Fruit fly (Drosophila melanogaster): ENCODE results near the gene CG14722.

The CG14722 gene

DNA sequence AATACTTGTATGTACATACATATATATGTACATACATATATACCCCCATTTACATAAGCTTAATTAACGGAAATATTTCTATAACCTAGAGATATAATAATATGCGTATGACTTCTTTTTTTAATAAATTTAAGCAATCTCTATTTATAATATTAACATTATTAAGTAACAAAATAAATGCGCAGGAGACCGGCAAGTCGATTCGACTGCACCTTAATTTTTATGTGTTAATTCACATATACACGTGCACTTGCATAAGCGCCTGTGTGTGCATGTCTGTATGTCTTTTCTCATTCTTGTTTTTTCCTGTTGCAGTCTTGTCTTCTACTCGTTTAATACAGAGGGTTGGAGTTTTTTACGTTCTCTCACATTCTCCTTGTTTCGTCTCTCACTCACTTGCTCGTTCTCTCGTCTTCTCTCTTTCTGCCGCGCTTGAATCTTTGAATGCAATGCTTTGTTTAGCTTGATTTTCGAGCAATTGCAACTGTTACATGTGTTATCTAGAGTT, 38.5 kb downstream of the CG14722 start (continued):
- TF ChIP-seq da (GFP tag; optimal IDR thresholded peaks at IDR 0.05) (no peak), org-1 (GFP tag; optimal IDR thresholded peaks at IDR 0.05) (peak; percentile 85), CG14860 (GFP tag; IDR thresholded peaks at IDR 0.05; ENCODE audit: partially characterized antibody) (no peak), CG2199 (GFP tag; IDR thresholded peaks at IDR 0.05) (peak; percentile 80; the same call in 1 of the 3 replicates), CG17359 (tag; optimal IDR thresholded peaks at IDR 0.05) (peak; percentile 95), dati (GFP tag; IDR thresholded peaks at IDR 0.05) (peak; percentile 41; the same call in 1 of the 2 replicates), CG13296 (GFP tag; optimal IDR thresholded peaks at IDR 0.05) (no peak), Bteb2 (GFP tag; optimal IDR thresholded peaks at IDR 0.05) (no peak), CG6654 (GFP tag; optimal IDR thresholded peaks at IDR 0.05) (peak; percentile 86), NC2β (GFP tag; optimal IDR thresholded peaks at IDR 0.05) (peak; percentile 0), Dip2 (GFP tag; IDR thresholded peaks at IDR 0.05) (no peak), grau (tag; optimal IDR thresholded peaks at IDR 0.05) (peak; percentile 91), CG4617 (GFP tag; optimal IDR thresholded peaks at IDR 0.05; ENCODE audit: borderline replicate concordance) (peak; percentile 78), CG18764 (GFP tag; optimal IDR thresholded peaks at IDR 0.05) (peak; percentile 88), ab (GFP tag; optimal IDR thresholded peaks at IDR 0.05) (peak; percentile 31), Nf-YB (GFP tag; optimal IDR thresholded peaks at IDR 0.05) (peak; percentile 80), jumu (GFP tag; optimal IDR thresholded peaks at IDR 0.05) (peak; percentile 21), Hsf (GFP tag; optimal IDR thresholded peaks at IDR 0.05) (peak; percentile 76), eyg (GFP tag; optimal IDR thresholded peaks at IDR 0.05) (no peak), Max (GFP tag; optimal IDR thresholded peaks at IDR 0.05) (peak; percentile 82), otp (GFP tag; IDR thresholded peaks at IDR 0.05) (peak; percentile 91), CG17568 (GFP tag; optimal IDR thresholded peaks at IDR 0.05) (peak; percentile 76), BEAF-32 (GFP tag; optimal IDR thresholded peaks at IDR 0.05) (no peak), CG17829 (tag; optimal IDR thresholded peaks at IDR 0.05) (peak; percentile 99), p53 (GFP tag; optimal IDR thresholded peaks at IDR 0.05) (no peak), wor (GFP tag; IDR thresholded peaks at IDR 0.05) (peak; percentile 90), CG11695 (GFP tag; IDR thresholded peaks at IDR 0.05) (peak; percentile 70; the same call in 2 of the 3 replicates), pita (GFP tag; optimal IDR thresholded peaks at IDR 0.05) (no peak), Gsc (GFP tag; IDR thresholded peaks at IDR 0.05) (peak; percentile 75), Dll (GFP tag; IDR thresholded peaks at IDR 0.05; ENCODE audit: partially characterized antibody) (no peak), CG30403 (GFP tag; optimal IDR thresholded peaks at IDR 0.05) (peak; percentile 93), CG12104 (GFP tag; optimal IDR thresholded peaks at IDR 0.05) (peak; percentile 84), vnd (GFP tag; IDR thresholded peaks at IDR 0.05; ENCODE audit: partially characterized antibody) (no peak), nerfin-1 (tag; optimal IDR thresholded peaks at IDR 0.05) (peak; percentile 92), zfh1 (GFP tag; IDR thresholded peaks at IDR 0.05) (peak; percentile 96), Fer3 (tag; optimal IDR thresholded peaks at IDR 0.05) (peak; percentile 70), CG3995 (GFP tag; optimal IDR thresholded peaks at IDR 0.05) (peak; percentile 11), crol (GFP tag; IDR thresholded peaks at IDR 0.05) (no peak), gcm (GFP tag; optimal IDR thresholded peaks at IDR 0.05) (peak; percentile 95), CG11456 (GFP tag; IDR thresholded peaks at IDR 0.05) (no peak), Xrp1 (GFP tag; IDR thresholded peaks at IDR 0.05) (peak; percentile 98), zf30C (GFP tag; optimal IDR thresholded peaks at IDR 0.05) (no peak), gcm2 (GFP tag; optimal IDR thresholded peaks at IDR 0.05) (no peak), Myb (GFP tag; optimal IDR thresholded peaks at IDR 0.05) (no peak), inv (GFP tag; IDR thresholded peaks at IDR 0.05; ENCODE audit: partially characterized antibody) (no peak), wek (GFP tag; optimal IDR thresholded peaks at IDR 0.05) (peak; percentile 46), CG17912 (GFP tag; optimal IDR thresholded peaks at IDR 0.05) (peak; percentile 40), CG43689 (GFP tag; IDR thresholded peaks at IDR 0.05) (no peak), CG9215 (GFP tag; IDR thresholded peaks at IDR 0.05) (no peak), CG6683 (GFP tag; optimal IDR thresholded peaks at IDR 0.05) (peak; percentile 61), CG15011 (GFP tag; optimal IDR thresholded peaks at IDR 0.05) (peak; percentile 75)
